Fruit fly (Drosophila melanogaster) whole organism, prepupa: ENCODE results near the gene CG9168.
A peak's percentile ranks its signal among the peaks of the same experiment; 100 is the strongest.

Source experiments
- Blimp-1 ChIP-seq: fragments of 200-800 bp; sonication (Bioruptor generic); optimal IDR thresholded peaks from 3 replicates; lab custom pipeline; 2017; ENCODE audit warnings: missing biosample characterization, missing genetic modification characterization, mild to moderate bottlenecking, moderate library complexity, missing genetic modification reagents
- CG10631 ChIP-seq: fragments of 200-800 bp; sonication (Bioruptor generic); optimal IDR thresholded peaks from 2 replicates; lab custom pipeline; 2016; ENCODE audit warnings: missing biosample characterization, missing genetic modification characterization
- CG10669 ChIP-seq: fragments of 200-800 bp; sonication (Bioruptor generic); optimal IDR thresholded peaks from 3 replicates; lab custom pipeline; 2018; ENCODE audit warnings: missing biosample characterization, mild to moderate bottlenecking, missing genetic modification characterization, moderate library complexity
- CG11762 ChIP-seq: fragments of 200-800 bp; sonication (Bioruptor generic); optimal IDR thresholded peaks from 3 replicates; lab custom pipeline; 2016; ENCODE audit warnings: missing biosample characterization, missing genetic modification characterization; ENCODE audit not compliant: insufficient read depth
- CG11902 ChIP-seq: fragments of 200-800 bp; sonication (Bioruptor generic); optimal IDR thresholded peaks from 3 replicates; lab custom pipeline; 2016; ENCODE audit warnings: missing biosample characterization, missing genetic modification characterization
- CG15336 ChIP-seq: fragments of 200-800 bp; sonication (Bioruptor generic); IDR thresholded peaks from 2 replicates; pipeline ENCODE4 v1.3.6; 2022; ENCODE audit warnings: missing biosample characterization, missing genetic modification characterization
- CG16779 ChIP-seq: fragments of 200-800 bp; sonication (Bioruptor generic); optimal IDR thresholded peaks from 3 replicates; lab custom pipeline; 2017; ENCODE audit warnings: missing biosample characterization, mild to moderate bottlenecking, missing genetic modification characterization
- CG3032 ChIP-seq: fragments of 200-800 bp; optimal IDR thresholded peaks from 2 replicates; lab custom pipeline; 2019; ENCODE audit warnings: missing biosample characterization, mild to moderate bottlenecking, missing genetic modification characterization, moderate library complexity
- CG32006 ChIP-seq: fragments of 200-800 bp; sonication (Bioruptor generic); optimal IDR thresholded peaks from 3 replicates; lab custom pipeline; 2017; ENCODE audit warnings: missing biosample characterization, mild to moderate bottlenecking, missing genetic modification characterization
- CG34406 ChIP-seq: fragments of 200-800 bp; sonication (Bioruptor generic); optimal IDR thresholded peaks from 3 replicates; lab custom pipeline; 2016; ENCODE audit warnings: missing biosample characterization, missing genetic modification characterization
- CG3919 ChIP-seq: fragments of 200-800 bp; sonication (Bioruptor generic); optimal IDR thresholded peaks from 3 replicates; lab custom pipeline; 2016; ENCODE audit warnings: missing biosample characterization, missing genetic modification characterization
- CG4318 ChIP-seq: fragments of 200-800 bp; sonication (Bioruptor generic); optimal IDR thresholded peaks from 3 replicates; lab custom pipeline; 2017; ENCODE audit warnings: missing biosample characterization, mild to moderate bottlenecking, missing genetic modification characterization
- CG6163 ChIP-seq: fragments of 200-800 bp; sonication (Bioruptor generic); IDR thresholded peaks from 3 replicates; pipeline ENCODE4 v1.3.6; 2022; ENCODE audit warnings: missing biosample characterization, missing genetic modification characterization
- CG6276 ChIP-seq: fragments of 200-800 bp; sonication (Bioruptor generic); optimal IDR thresholded peaks from 2 replicates; lab custom pipeline; 2017; ENCODE audit warnings: missing biosample characterization, mild to moderate bottlenecking, missing genetic modification characterization
- CG6854 ChIP-seq: fragments of 200-800 bp; sonication (Bioruptor generic); optimal IDR thresholded peaks from 2 replicates; lab custom pipeline; 2017; ENCODE audit warnings: missing biosample characterization, mild to moderate bottlenecking, missing genetic modification characterization
- CG7368 ChIP-seq: fragments of 200-800 bp; sonication (Bioruptor generic); optimal IDR thresholded peaks from 3 replicates; lab custom pipeline; 2016; ENCODE audit warnings: missing biosample characterization, missing genetic modification characterization
- CG8119 ChIP-seq: fragments of 200-800 bp; sonication (Bioruptor generic); IDR thresholded peaks from 3 replicates; pipeline ENCODE4 v1.3.6; 2022; ENCODE audit warnings: missing biosample characterization, missing genetic modification characterization
- CG8632 ChIP-seq: fragments of 200-800 bp; sonication (Bioruptor generic); optimal IDR thresholded peaks from 3 replicates; lab custom pipeline; 2016; ENCODE audit warnings: missing biosample characterization, missing genetic modification characterization
- CG9139 ChIP-seq: fragments of 200-800 bp; sonication (Bioruptor generic); optimal IDR thresholded peaks from 3 replicates; lab custom pipeline; 2017; ENCODE audit warnings: missing biosample characterization, mild to moderate bottlenecking, missing genetic modification characterization
- Eip75B ChIP-seq: fragments of 200-800 bp; sonication (Bioruptor generic); optimal IDR thresholded peaks from 3 replicates; lab custom pipeline; 2016; ENCODE audit warnings: missing biosample characterization, missing genetic modification characterization
- Eip78C ChIP-seq: fragments of 200-800 bp; sonication (Bioruptor generic); peaks from one replicate; lab custom pipeline; 2016; ENCODE audit warnings: missing biosample characterization, missing genetic modification characterization
- Eip93F ChIP-seq: fragments of 200-800 bp; sonication (Bioruptor generic); optimal IDR thresholded peaks from 2 replicates; lab custom pipeline; 2016; ENCODE audit warnings: missing biosample characterization, mild to moderate bottlenecking, missing genetic modification characterization
- Ets21C ChIP-seq: fragments of 200-800 bp; sonication (Bioruptor generic); optimal IDR thresholded peaks from 3 replicates; lab custom pipeline; 2016; ENCODE audit warnings: missing biosample characterization, missing genetic modification characterization
- Ets96B ChIP-seq: fragments of 200-800 bp; optimal IDR thresholded peaks from 2 replicates; lab custom pipeline; 2019; ENCODE audit warnings: missing biosample characterization, mild to moderate bottlenecking, missing genetic modification characterization, moderate library complexity
- Hr38 ChIP-seq: sonication (Bioruptor generic); optimal IDR thresholded peaks from 2 replicates; lab custom pipeline; 2016; ENCODE audit warnings: missing biosample characterization, missing genetic modification characterization
- Hr39 ChIP-seq: fragments of 200-800 bp; sonication (Bioruptor generic); optimal IDR thresholded peaks from 2 replicates; lab custom pipeline; 2016; ENCODE audit warnings: missing biosample characterization, missing genetic modification characterization
- Met ChIP-seq: fragments of 200-800 bp; sonication (Bioruptor generic); optimal IDR thresholded peaks from 3 replicates; lab custom pipeline; 2016; ENCODE audit warnings: missing biosample characterization, missing genetic modification characterization
- OdsH ChIP-seq: fragments of 200-800 bp; sonication (Bioruptor generic); optimal IDR thresholded peaks from 3 replicates; lab custom pipeline; 2016; ENCODE audit warnings: missing biosample characterization, missing genetic modification characterization
- Smox ChIP-seq: fragments of 200-800 bp; sonication (Bioruptor generic); optimal IDR thresholded peaks from 3 replicates; lab custom pipeline; 2016; ENCODE audit warnings: missing biosample characterization, missing genetic modification characterization
- Sox102F ChIP-seq: fragments of 200-800 bp; sonication (Bioruptor generic); optimal IDR thresholded peaks from 2 replicates; lab custom pipeline; 2016; ENCODE audit warnings: missing biosample characterization, mild to moderate bottlenecking, missing genetic modification characterization
- Sox14 ChIP-seq: fragments of 200-800 bp; sonication (Bioruptor generic); optimal IDR thresholded peaks from 3 replicates; lab custom pipeline; 2016; ENCODE audit warnings: missing biosample characterization, missing genetic modification characterization
- achi ChIP-seq: fragments of 200-800 bp; sonication (Bioruptor generic); optimal IDR thresholded peaks from 3 replicates; lab custom pipeline; 2016; ENCODE audit warnings: missing biosample characterization, missing genetic modification characterization
- acj6 ChIP-seq: fragments of 200-800 bp; sonication (Bioruptor generic); optimal IDR thresholded peaks from 3 replicates; lab custom pipeline; 2016; ENCODE audit warnings: missing biosample characterization, missing genetic modification characterization
- cyc ChIP-seq: fragments of 200-800 bp; sonication (Bioruptor generic); optimal IDR thresholded peaks from 3 replicates; lab custom pipeline; 2016; ENCODE audit warnings: missing biosample characterization, missing genetic modification characterization
- dac ChIP-seq: fragments of 200-800 bp; sonication (Bioruptor generic); optimal IDR thresholded peaks from 2 replicates; lab custom pipeline; 2017; ENCODE audit warnings: missing biosample characterization, mild to moderate bottlenecking, missing genetic modification characterization
- dsx ChIP-seq: fragments of 200-800 bp; optimal IDR thresholded peaks from 3 replicates; lab custom pipeline; 2019; ENCODE audit warnings: missing biosample characterization, mild to moderate bottlenecking, missing genetic modification characterization, moderate library complexity; ENCODE audit not compliant: poor library complexity, severe bottlenecking
- eg ChIP-seq: fragments of 200-800 bp; sonication (Bioruptor generic); IDR thresholded peaks from 3 replicates; pipeline ENCODE4 v1.3.6; 2022; ENCODE audit warnings: missing biosample characterization, missing genetic modification characterization
- fd59A ChIP-seq: fragments of 200-800 bp; sonication (Bioruptor generic); optimal IDR thresholded peaks from 2 replicates; lab custom pipeline; 2017; ENCODE audit warnings: missing biosample characterization, mild to moderate bottlenecking, missing genetic modification characterization, missing genetic modification reagents
- fd85E ChIP-seq: fragments of 200-800 bp; sonication (Bioruptor generic); optimal IDR thresholded peaks from 3 replicates; lab custom pipeline; 2016; ENCODE audit warnings: missing biosample characterization, missing genetic modification characterization
- fkh ChIP-seq: fragments of 200-800 bp; sonication (Bioruptor generic); optimal IDR thresholded peaks from 3 replicates; lab custom pipeline; 2017; ENCODE audit warnings: missing biosample characterization, mild to moderate bottlenecking, missing genetic modification characterization, moderate library complexity
- lz ChIP-seq: fragments of 200-800 bp; sonication (Bioruptor generic); optimal IDR thresholded peaks from 3 replicates; lab custom pipeline; 2016; ENCODE audit warnings: missing biosample characterization, missing genetic modification characterization
- net ChIP-seq: fragments of 200-800 bp; sonication (Bioruptor generic); optimal IDR thresholded peaks from 3 replicates; lab custom pipeline; 2016; ENCODE audit warnings: missing biosample characterization, missing genetic modification characterization
- pdm3 ChIP-seq: fragments of 200-800 bp; sonication (Bioruptor generic); optimal IDR thresholded peaks from 3 replicates; lab custom pipeline; 2016; ENCODE audit warnings: missing biosample characterization, missing genetic modification characterization
- spab ChIP-seq: fragments of 200-800 bp; sonication (Bioruptor generic); optimal IDR thresholded peaks from 2 replicates; lab custom pipeline; 2017; ENCODE audit warnings: missing biosample characterization, mild to moderate bottlenecking, missing genetic modification characterization, missing genetic modification reagents
- ss ChIP-seq, 2 experiments: fragments of 200-800 bp; sonication (Bioruptor generic); optimal IDR thresholded peaks; 2 replicates in 1 of 2; 3 replicates in 1 of 2; lab custom pipeline; 2017 to 2018; ENCODE audit warnings: mild to moderate bottlenecking in 2 of 2, missing biosample characterization in 2 of 2, missing genetic modification characterization in 2 of 2, moderate library complexity in 1 of 2
- svp ChIP-seq: fragments of 200-800 bp; sonication (Bioruptor generic); peaks from one replicate; lab custom pipeline; 2016; ENCODE audit warnings: missing biosample characterization, missing genetic modification characterization

The CG9168 gene

DNA sequence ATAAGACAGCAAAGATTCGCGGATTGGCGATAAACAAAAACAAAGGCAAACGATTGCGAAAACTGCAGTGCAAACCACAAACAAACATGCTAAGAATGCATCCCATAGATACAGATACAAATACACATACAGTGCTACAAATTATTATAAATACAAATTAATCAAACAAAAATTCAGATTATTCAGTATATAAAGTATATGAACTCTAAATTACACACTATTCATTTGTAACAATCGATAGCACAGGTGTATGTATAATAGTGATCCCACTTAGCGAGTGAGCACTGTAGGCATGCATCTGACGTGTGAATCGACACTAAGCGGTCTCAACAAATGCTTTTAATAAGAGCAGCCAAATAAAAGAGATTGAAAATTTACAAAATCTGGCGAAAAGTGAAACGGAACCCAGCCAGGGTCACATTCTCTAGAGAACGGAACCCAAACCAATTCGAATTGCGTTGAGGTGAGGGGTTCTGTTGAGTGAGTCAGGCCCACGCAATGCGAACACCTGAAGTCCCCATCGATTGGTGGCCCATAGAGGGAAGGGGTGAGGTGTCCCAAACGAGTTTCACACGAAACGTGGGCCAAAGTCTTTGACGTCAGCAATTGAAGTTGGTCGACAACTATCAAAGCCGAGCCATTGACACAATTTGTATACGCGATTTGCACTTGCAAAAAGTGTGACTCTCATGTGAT is 36.3 kb upstream of the CG9168 start (continued):
- peak; percentile 75 for TF ChIP-seq eg
- peak; percentile 67 for TF ChIP-seq lz (GFP tag; lab: Kevin White, UChicago)
- peak; percentile 79 for TF ChIP-seq CG32006 (GFP tag; lab: Kevin White, UChicago)
- TF ChIP-seq Eip93F (GFP tag; lab: Kevin White, UChicago) = no peak
- TF ChIP-seq Ets96B (tag; lab: Kevin White, UChicago) = peak; percentile 10
- TF ChIP-seq Met (GFP tag; lab: Kevin White, UChicago) = peak; percentile 76
- peak; percentile 42 for TF ChIP-seq CG4318 (GFP tag; lab: Kevin White, UChicago)
- TF ChIP-seq CG8119 (GFP tag; lab: Robert Waterston, UW) = peak; percentile 75
- no peak for TF ChIP-seq Blimp-1 (GFP tag; lab: Kevin White, UChicago)
- no peak for TF ChIP-seq CG11902 (GFP tag; lab: Kevin White, UChicago)
- peak; percentile 68 for TF ChIP-seq CG8632
- peak; percentile 90 for TF ChIP-seq Eip78C
- peak; percentile 52 for TF ChIP-seq dac (GFP tag; lab: Kevin White, UChicago)
- TF ChIP-seq CG15336 (GFP tag; lab: Robert Waterston, UW) = peak; percentile 80
- peak; percentile 73 for TF ChIP-seq OdsH (GFP tag; lab: Kevin White, UChicago)
- TF ChIP-seq CG16779 (tag; lab: Kevin White, UChicago) = no peak
- peak; percentile 73 for TF ChIP-seq Sox14 (GFP tag; lab: Kevin White, UChicago)
- TF ChIP-seq net (GFP tag; lab: Kevin White, UChicago) = peak; percentile 66
- peak; percentile 73 for TF ChIP-seq Smox (GFP tag; lab: Kevin White, UChicago)
- no peak for TF ChIP-seq cyc (GFP tag; lab: Kevin White, UChicago)
- TF ChIP-seq CG34406 (GFP tag; lab: Kevin White, UChicago) = peak; percentile 78

DNA sequence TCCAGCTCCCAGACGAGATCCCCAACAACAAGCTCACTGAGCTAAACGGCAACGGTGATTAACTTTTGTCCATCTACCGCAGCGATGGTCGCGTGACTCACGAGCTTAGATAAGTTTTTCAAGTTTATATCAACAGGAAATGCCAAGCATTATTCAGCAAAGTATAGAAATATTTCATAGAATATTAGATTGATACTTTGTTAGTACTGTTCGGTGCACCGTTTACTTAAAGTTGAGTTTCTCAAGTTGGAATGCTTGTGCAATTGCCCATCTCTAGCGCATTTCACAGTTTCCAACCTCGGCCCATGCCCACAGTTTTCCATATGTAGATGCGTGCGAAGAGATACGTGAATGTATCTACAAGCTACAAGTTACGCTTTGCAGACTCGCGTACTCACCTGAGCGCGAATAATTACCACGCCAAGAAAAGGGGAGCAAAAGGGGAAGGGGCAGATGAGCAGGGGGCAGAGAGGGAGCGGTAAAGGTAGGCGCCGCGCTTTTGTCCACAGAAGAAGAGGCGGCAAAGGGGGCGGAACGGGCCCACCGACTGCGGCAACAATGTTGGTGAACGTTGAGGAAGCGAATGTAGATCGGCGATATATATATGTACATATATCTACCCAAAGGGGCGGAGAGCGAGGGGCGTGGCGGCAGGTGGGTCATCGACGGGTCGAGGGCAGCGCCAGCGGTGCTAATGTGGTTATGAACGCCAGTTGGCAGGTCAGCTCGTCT is 34.7 kb upstream of the CG9168 start:
- no peak for TF ChIP-seq svp (GFP tag; lab: Kevin White, UChicago)
- peak; percentile 55 for TF ChIP-seq CG3032
- TF ChIP-seq fd85E = no peak
- TF ChIP-seq CG3919 (GFP tag; lab: Kevin White, UChicago) = peak; percentile 66
- TF ChIP-seq ss (GFP tag; optimal IDR thresholded peaks at IDR 0.05; lab: Kevin White, UChicago) = peak; percentile 61 to 69
- no peak for TF ChIP-seq fkh
- TF ChIP-seq CG6276 (GFP tag; lab: Kevin White, UChicago) = peak; percentile 78
- TF ChIP-seq Hr39 (GFP tag; lab: Kevin White, UChicago) = peak; percentile 11
- peak; percentile 48 for TF ChIP-seq fd59A (GFP tag; lab: Kevin White, UChicago)
- no peak for TF ChIP-seq CG6854 (GFP tag; lab: Kevin White, UChicago)
- TF ChIP-seq Ets21C (GFP tag; lab: Kevin White, UChicago) = no peak
- peak; percentile 43 for TF ChIP-seq CG7368 (GFP tag; lab: Kevin White, UChicago)
- TF ChIP-seq spab (GFP tag; lab: Kevin White, UChicago) = peak; percentile 45
- TF ChIP-seq Hr38 (GFP tag; lab: Kevin White, UChicago) = no peak
- TF ChIP-seq CG11902 (GFP tag; lab: Kevin White, UChicago) = no peak
- peak; percentile 71 for TF ChIP-seq achi
- TF ChIP-seq cyc (GFP tag; lab: Kevin White, UChicago) = no peak
- peak; percentile 5 for TF ChIP-seq CG9139 (GFP tag; lab: Kevin White, UChicago)
- peak; percentile 91 for TF ChIP-seq dsx (GFP tag; lab: Kevin White, UChicago)
- peak; percentile 80 for TF ChIP-seq eg
- TF ChIP-seq net (GFP tag; lab: Kevin White, UChicago) = peak; percentile 63
- TF ChIP-seq Eip75B = peak; percentile 60
- TF ChIP-seq acj6 (GFP tag; lab: Kevin White, UChicago) = peak; percentile 66
- peak; percentile 70 for TF ChIP-seq dac (GFP tag; lab: Kevin White, UChicago)
- peak; percentile 85 for TF ChIP-seq CG6163
- TF ChIP-seq CG4318 (GFP tag; lab: Kevin White, UChicago) = peak; percentile 80
- TF ChIP-seq Smox (GFP tag; lab: Kevin White, UChicago) = no peak
- peak; percentile 12 for TF ChIP-seq Sox102F (GFP tag; lab: Kevin White, UChicago)
- peak; percentile 68 for TF ChIP-seq Sox14 (GFP tag; lab: Kevin White, UChicago)
- TF ChIP-seq CG8119 (GFP tag; lab: Robert Waterston, UW) = peak; percentile 85
- TF ChIP-seq CG10669 (GFP tag; lab: Kevin White, UChicago) = peak; percentile 65
- TF ChIP-seq pdm3 (GFP tag; lab: Kevin White, UChicago) = peak; percentile 71
- TF ChIP-seq CG11762 = no peak
- peak; percentile 26 for TF ChIP-seq lz (GFP tag; lab: Kevin White, UChicago)
- TF ChIP-seq CG10631 (GFP tag; lab: Kevin White, UChicago) = peak; percentile 60
